Worm (Caenorhabditis elegans): ENCODE measurements around the gene F43C11.10.

Gene F43C11.10

ce11 chrII:2363673-2364072 lies 11.2 kb upstream of the F43C11.10 start, which contains the start of gene F43C11.11:
Gene F43C11.11 (minus strand): TSS chrII:2363773.
- TF ChIP-seq unc-62 (GFP tag; optimal IDR thresholded peaks at IDR 0.05), result no peak

DNA sequence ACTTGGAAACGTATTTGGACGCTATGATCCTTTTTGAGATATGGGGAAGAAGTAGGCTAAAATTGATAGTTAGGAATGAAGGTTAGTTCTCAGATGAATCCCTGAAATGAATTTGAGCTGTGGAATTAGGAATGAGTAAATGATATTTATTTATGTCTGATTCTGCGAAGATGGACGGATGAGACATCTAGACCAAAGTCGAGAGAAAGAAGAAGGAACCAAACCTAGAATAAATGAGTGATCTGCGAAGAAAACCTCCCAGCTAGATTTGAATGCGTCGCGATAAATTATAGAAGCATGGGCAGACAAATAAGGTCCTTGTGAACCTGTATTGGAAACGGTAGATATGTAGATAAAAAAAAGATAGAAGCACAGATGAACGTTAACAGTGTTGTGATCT lies 7.5 kb upstream of the F43C11.10 start, which contains the start of gene F43C11.16:
F43C11.16 (minus strand) TSS at position 101 of the 400 bp plus-strand sequence.
- no peak for TF ChIP-seq unc-62 (GFP tag; optimal IDR thresholded peaks at IDR 0.05)

- TF ChIP-seq unc-62 (GFP tag; optimal IDR thresholded peaks at IDR 0.05), result no peak
These were observed 4.3 kb upstream of the F43C11.10 start, which contains the start of gene F43C11.1 for ce11 chrII:2356795-2357194. Gene F43C11.1 (plus strand): TSS chrII:2357095.

DNA sequence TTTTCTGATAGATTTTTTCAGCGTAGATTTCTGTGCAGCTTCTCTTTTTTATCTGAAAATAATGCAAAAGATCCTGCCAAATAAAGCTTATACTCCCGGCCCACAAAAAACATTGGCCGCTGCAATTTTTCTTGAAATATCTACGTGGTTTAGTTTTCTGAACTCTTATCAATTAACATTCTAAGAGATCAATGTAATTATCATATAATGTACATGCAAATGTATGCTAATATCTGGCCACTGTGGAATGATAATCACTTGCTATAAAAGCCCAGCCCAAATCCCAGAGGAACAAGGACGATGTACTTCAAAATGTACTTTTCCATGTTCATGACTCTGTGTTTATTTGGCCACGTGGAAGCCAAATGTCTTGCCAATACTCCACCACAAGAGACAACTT lies 2.0 kb upstream of the F43C11.10 start, which contains the start of gene F43C11.2:
F43C11.2 (plus strand) TSS at position 301 of the 400 bp plus-strand sequence.
- TF ChIP-seq unc-62 (GFP tag; optimal IDR thresholded peaks at IDR 0.05), result no peak

- TF ChIP-seq unc-62 (GFP tag; optimal IDR thresholded peaks at IDR 0.05), result no peak
These were observed 566 bp upstream of the F43C11.10 start, which contains the start of gene F43C11.3 for ce11 chrII:2353012-2353411. Gene F43C11.3 (plus strand): TSS chrII:2353312.

- no peak for TF ChIP-seq unc-62 (GFP tag; optimal IDR thresholded peaks at IDR 0.05)
These were observed 5.8 kb downstream of the F43C11.10 start, which contains the start of gene F43C11.4 for ce11 chrII:2346672-2347071. Gene F43C11.4 (plus strand): TSS chrII:2346972.

DNA sequence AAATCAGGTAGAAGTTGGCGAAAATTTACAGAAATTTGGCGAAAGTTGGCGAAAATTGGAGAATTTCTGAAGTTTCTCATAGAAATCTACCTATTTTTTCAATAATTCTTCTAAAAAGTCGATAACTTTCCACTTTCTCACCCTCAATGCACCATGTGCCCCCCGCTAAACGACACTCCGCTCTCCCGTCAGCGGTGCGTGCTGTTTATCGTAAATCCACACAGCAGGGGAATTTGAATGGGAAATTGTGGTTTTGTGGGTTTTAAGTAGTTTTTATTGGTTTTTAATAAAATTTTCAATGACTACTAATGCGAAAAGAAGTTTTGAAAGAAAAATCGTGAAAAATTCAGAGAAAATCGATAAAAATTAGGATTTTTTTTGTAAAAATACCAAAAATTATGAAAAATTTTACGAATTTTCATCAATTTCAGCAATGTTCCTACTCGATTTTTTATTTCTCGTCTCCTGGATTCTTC lies 10.4 kb downstream of the F43C11.10 start, which contains the start of gene F43C11.6:
F43C11.6 (plus strand) TSS at position 426 of the 476 bp plus-strand sequence.
- TF ChIP-seq unc-62 (GFP tag; optimal IDR thresholded peaks at IDR 0.05), result no peak

DNA sequence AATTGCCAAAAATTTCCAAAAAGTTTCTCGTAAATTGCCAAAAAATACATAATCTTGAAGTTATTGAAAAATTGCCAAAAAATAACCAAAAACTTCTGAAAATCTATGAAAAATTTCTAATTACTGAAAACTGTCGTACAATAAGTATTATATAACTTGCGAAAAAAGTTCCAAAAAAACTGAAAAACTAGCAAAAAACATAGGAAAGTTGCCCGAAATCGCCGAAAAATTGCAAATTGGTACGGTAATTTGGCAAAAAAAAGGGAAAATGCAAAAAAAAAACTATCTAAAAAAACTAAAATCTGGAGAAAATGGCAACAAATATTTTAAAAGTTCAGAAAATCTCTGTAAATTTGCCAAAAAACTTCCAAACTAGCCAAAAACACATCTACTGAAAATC lies 10.9 kb downstream of the F43C11.10 start, which contains the start of gene enri-1:
enri-1 (minus strand) TSS at position 101 of the 400 bp plus-strand sequence.
- TF ChIP-seq unc-62 (GFP tag; optimal IDR thresholded peaks at IDR 0.05), result no peak

- TF ChIP-seq unc-62 (GFP tag; optimal IDR thresholded peaks at IDR 0.05), result no peak
These were observed 11.5 kb downstream of the F43C11.10 start for ce11 chrII:2340974-2341373.

- no peak for TF ChIP-seq unc-62 (GFP tag; optimal IDR thresholded peaks at IDR 0.05)
These were observed 16.3 kb downstream of the F43C11.10 start for ce11 chrII:2336177-2336576.

ce11 chrII:2335572-2335971 lies 16.9 kb downstream of the F43C11.10 start, which contains the start of gene F43C11.7:
Gene F43C11.7 (plus strand): TSS chrII:2335897.
- no peak for TF ChIP-seq unc-62 (GFP tag; optimal IDR thresholded peaks at IDR 0.05)

ce11 chrII:2332220-2332619 lies 20.2 kb downstream of the F43C11.10 start, which contains the start of gene F43C11.8:
Gene F43C11.8 (plus strand): TSS chrII:2332520.
- no peak for TF ChIP-seq unc-62 (GFP tag; optimal IDR thresholded peaks at IDR 0.05)

ce11 chrII:2330462-2330861 lies 22.0 kb downstream of the F43C11.10 start:
- TF ChIP-seq unc-62 (GFP tag; optimal IDR thresholded peaks at IDR 0.05), result no peak

DNA sequence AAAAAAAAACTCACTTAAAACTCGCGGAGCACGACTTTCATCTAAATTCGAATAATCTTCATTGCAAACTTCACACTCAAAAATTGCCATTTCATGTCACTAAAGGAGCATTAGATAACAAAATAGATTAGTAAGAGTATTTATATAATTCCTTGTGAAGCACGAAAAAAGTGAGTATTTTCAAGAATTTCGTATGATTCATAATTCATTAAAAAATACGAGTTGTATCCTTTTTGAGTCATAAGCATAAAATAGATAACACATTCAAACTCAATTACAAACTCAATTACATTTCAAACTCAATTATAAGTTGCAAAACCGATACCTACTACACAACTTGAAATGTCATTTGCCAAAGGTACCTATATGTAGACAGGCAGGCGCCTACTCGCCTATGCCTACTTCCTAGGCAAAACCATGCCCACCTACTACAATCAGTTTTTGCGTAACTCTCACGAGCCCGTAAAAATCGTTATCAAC lies 23.4 kb downstream of the F43C11.10 start, which contains the start of the genes ZK1240.8 and ZK1240.1:
ZK1240.8 (minus strand) TSS at position 101 of the 480 bp plus-strand sequence.
ZK1240.1 (plus strand) TSS at position 430 of the 480 bp plus-strand sequence.
- no peak for TF ChIP-seq unc-62 (GFP tag; optimal IDR thresholded peaks at IDR 0.05)

ce11 chrII:2324956-2325355 lies 27.5 kb downstream of the F43C11.10 start, which contains the start of gene ZK1240.11:
Gene ZK1240.11 (plus strand): TSS chrII:2325256.
- TF ChIP-seq unc-62 (GFP tag; optimal IDR thresholded peaks at IDR 0.05), result no peak

DNA sequence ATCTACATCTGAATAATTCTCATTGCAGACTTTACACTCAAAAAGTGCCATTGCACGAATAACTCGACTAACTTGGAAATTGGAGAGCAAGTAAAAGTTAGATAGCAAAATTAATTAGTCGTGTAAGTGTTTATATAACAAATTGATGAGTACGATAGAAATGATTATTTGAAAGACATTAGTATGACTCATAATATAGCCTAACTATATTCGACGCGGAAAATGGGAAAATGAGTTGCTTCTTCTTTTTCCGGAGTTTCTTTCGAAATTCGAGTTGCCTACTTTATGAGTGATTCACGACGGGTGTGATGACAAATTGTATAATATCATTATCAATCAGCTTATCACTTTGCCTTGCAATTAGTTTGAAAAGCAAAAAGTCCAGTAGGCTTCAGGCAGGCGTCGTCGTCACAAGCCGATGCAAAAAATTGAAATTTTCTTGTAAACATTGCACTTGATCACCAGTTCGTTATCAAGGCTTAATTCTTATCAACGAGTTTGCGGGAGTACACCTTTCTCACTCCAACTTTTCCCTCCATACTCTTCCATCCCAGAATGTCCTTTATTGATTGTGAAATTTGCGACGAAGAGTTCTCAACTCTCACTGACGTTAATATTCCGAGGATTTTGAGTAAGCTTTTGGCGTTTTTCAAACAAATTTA lies 29.5 kb downstream of the F43C11.10 start, which contains the start of the genes ZK1240.6 and ZK1240.2:
ZK1240.6 (minus strand) TSS at position 51 of the 662 bp plus-strand sequence.
ZK1240.2 (plus strand) TSS at position 520 of the 662 bp plus-strand sequence.
- no peak for TF ChIP-seq unc-62 (GFP tag; optimal IDR thresholded peaks at IDR 0.05)
